ENCODE assay signal across 1 fruit fly cellular context in genomic region chr2L:5060952-5061478, dm6.
TF ChIP-seq lines count a peak whose summit lies in the region.

No protein-coding gene starts in this region.

TF ChIP-seq in whole organism, embryonic, 481 proteins besides CTCF, POLR2A, EP300 and RAD21 (continued from another document and continues in another):
- peak; percentile 46 for TF ChIP-seq CG4328 (GFP tag; optimal IDR thresholded peaks at IDR 0.05; lab: Kevin White, UChicago)
- TF ChIP-seq CG10366 (GFP tag; IDR thresholded peaks at IDR 0.05; lab: Robert Waterston, UW), result peak; percentile 51
- no peak for TF ChIP-seq CG17802 (tag; optimal IDR thresholded peaks at IDR 0.05; lab: Kevin White, UChicago)
- TF ChIP-seq Nf-YB (GFP tag; optimal IDR thresholded peaks at IDR 0.05; lab: Kevin White, UChicago), result peak; percentile 42
- TF ChIP-seq HmgZ (tag; optimal IDR thresholded peaks at IDR 0.05; lab: Kevin White, UChicago), result peak; percentile 67
- 0 out of 2 replicates have a peak, but pooled peaks have one; percentile 9 for TF ChIP-seq CG11085 (GFP tag; IDR thresholded peaks at IDR 0.05; lab: Robert Waterston, UW)
- TF ChIP-seq btn (GFP tag; optimal IDR thresholded peaks at IDR 0.05; lab: Kevin White, UChicago), result no peak
- TF ChIP-seq dimm (GFP tag; IDR thresholded peaks at IDR 0.05; lab: Robert Waterston, UW), result peak; percentile 55
- TF ChIP-seq CG14965 (GFP tag; optimal IDR thresholded peaks at IDR 0.05; lab: Kevin White, UChicago; ENCODE audit: borderline replicate concordance), result no peak
- peak; percentile 32 for TF ChIP-seq Bdp1 (GFP tag; optimal IDR thresholded peaks at IDR 0.05; lab: Kevin White, UChicago)
- peak; percentile 36; the same call in 2 of the 3 replicates for TF ChIP-seq Mrtf (GFP tag; IDR thresholded peaks at IDR 0.05; lab: Robert Waterston, UW)
- no peak for TF ChIP-seq Hr78 (GFP tag; optimal IDR thresholded peaks at IDR 0.05; lab: Kevin White, UChicago)
- TF ChIP-seq CG12071 (GFP tag; optimal IDR thresholded peaks at IDR 0.05; lab: Kevin White, UChicago), result peak; percentile 65
- TF ChIP-seq Ada2b (GFP tag; IDR thresholded peaks at IDR 0.05; lab: Robert Waterston, UW), result peak; percentile 66
- TF ChIP-seq nerfin-2 (GFP tag; IDR thresholded peaks at IDR 0.05; lab: Robert Waterston, UW; ENCODE audit: partially characterized antibody), result no peak
- TF ChIP-seq CG7963 (GFP tag; IDR thresholded peaks at IDR 0.05; lab: Robert Waterston, UW; ENCODE audit: partially characterized antibody), result no peak
- TF ChIP-seq CG3407 (GFP tag; optimal IDR thresholded peaks at IDR 0.05; lab: Kevin White, UChicago), result peak; percentile 47
- no peak for TF ChIP-seq zen (tag; optimal IDR thresholded peaks at IDR 0.05; lab: Kevin White, UChicago)
- peak; percentile 46 for TF ChIP-seq tio (GFP tag; optimal IDR thresholded peaks at IDR 0.05; lab: Kevin White, UChicago)
- peak; percentile 0 for TF ChIP-seq CG3163 (GFP tag; optimal IDR thresholded peaks at IDR 0.05; lab: Kevin White, UChicago)
- no peak for TF ChIP-seq Hr39 (optimal IDR thresholded peaks at IDR 0.05; lab: Kevin White, UChicago)
- TF ChIP-seq dysf (GFP tag; IDR thresholded peaks at IDR 0.05; lab: Robert Waterston, UW), result peak; percentile 79
- no peak for TF ChIP-seq CG17912 (GFP tag; optimal IDR thresholded peaks at IDR 0.05; lab: Kevin White, UChicago)
- no peak for TF ChIP-seq CG4617 (GFP tag; optimal IDR thresholded peaks at IDR 0.05; lab: Kevin White, UChicago; ENCODE audit: borderline replicate concordance)
- TF ChIP-seq CHES-1-like (GFP tag; optimal IDR thresholded peaks at IDR 0.05; lab: Kevin White, UChicago), result peak; percentile 67
- no peak for TF ChIP-seq pzg (GFP tag; optimal IDR thresholded peaks at IDR 0.05; lab: Kevin White, UChicago)
- peak; percentile 91 for TF ChIP-seq Hmr (GFP tag; optimal IDR thresholded peaks at IDR 0.05; lab: Kevin White, UChicago)
- no peak for TF ChIP-seq bigmax (GFP tag; optimal IDR thresholded peaks at IDR 0.05; lab: Kevin White, UChicago)
- no peak for TF ChIP-seq CG2199 (GFP tag; IDR thresholded peaks at IDR 0.05; lab: Robert Waterston, UW)
- peak; percentile 15 for TF ChIP-seq CG4820 (GFP tag; optimal IDR thresholded peaks at IDR 0.05; lab: Kevin White, UChicago)
- TF ChIP-seq jing (GFP tag; optimal IDR thresholded peaks at IDR 0.05; lab: Kevin White, UChicago), result peak; percentile 31
- TF ChIP-seq CG4854 (GFP tag; optimal IDR thresholded peaks at IDR 0.05; lab: Kevin White, UChicago), result no peak
- TF ChIP-seq BEAF-32 (GFP tag; optimal IDR thresholded peaks at IDR 0.05; lab: Kevin White, UChicago), result no peak
- TF ChIP-seq Hmx (GFP tag; optimal IDR thresholded peaks at IDR 0.05; lab: Kevin White, UChicago), result peak; percentile 57
- TF ChIP-seq CrebB (tag; optimal IDR thresholded peaks at IDR 0.05; lab: Kevin White, UChicago), result peak; percentile 58
- peak; percentile 82 for TF ChIP-seq HLH3B (GFP tag; IDR thresholded peaks at IDR 0.05; lab: Robert Waterston, UW)
- peak; percentile 80 for TF ChIP-seq Camta (GFP tag; optimal IDR thresholded peaks at IDR 0.05; lab: Kevin White, UChicago)
- TF ChIP-seq pfk (GFP tag; optimal IDR thresholded peaks at IDR 0.05; lab: Kevin White, UChicago), result no peak
- no peak for TF ChIP-seq trem (tag; optimal IDR thresholded peaks at IDR 0.05; lab: Kevin White, UChicago)
- peak; percentile 78 for TF ChIP-seq CG6813 (GFP tag; optimal IDR thresholded peaks at IDR 0.05; lab: Kevin White, UChicago)
- TF ChIP-seq bab2 (GFP tag; optimal IDR thresholded peaks at IDR 0.05; lab: Kevin White, UChicago), result peak; percentile 56
- peak; percentile 49 for TF ChIP-seq gsb (GFP tag; IDR thresholded peaks at IDR 0.05; lab: Robert Waterston, UW)
- peak; percentile 14; the same call in 1 of the 2 replicates for TF ChIP-seq CG31224 (GFP tag; IDR thresholded peaks at IDR 0.05; lab: Robert Waterston, UW)
- peak; percentile 31; the same call in 1 of the 2 replicates for TF ChIP-seq NFAT (GFP tag; IDR thresholded peaks at IDR 0.05; lab: Robert Waterston, UW)
- TF ChIP-seq CG6765 (GFP tag; optimal IDR thresholded peaks at IDR 0.05; lab: Kevin White, UChicago), result peak; percentile 74
- TF ChIP-seq Sry-β (GFP tag; optimal IDR thresholded peaks at IDR 0.05; lab: Kevin White, UChicago), result no peak
- TF ChIP-seq CG10565 (GFP tag; optimal IDR thresholded peaks at IDR 0.05; lab: Kevin White, UChicago), result no peak
- no peak for TF ChIP-seq Nf-YA (GFP tag; IDR thresholded peaks at IDR 0.05; lab: Robert Waterston, UW)
- TF ChIP-seq zf30C (GFP tag; optimal IDR thresholded peaks at IDR 0.05; lab: Kevin White, UChicago), result peak; percentile 70
- TF ChIP-seq CG7357 (GFP tag; IDR thresholded peaks at IDR 0.05; lab: Robert Waterston, UW), result 0 out of 3 replicates have a peak, but pooled peaks have one; percentile 33
- TF ChIP-seq C15 (GFP tag; IDR thresholded peaks at IDR 0.05; lab: Robert Waterston, UW), result peak; percentile 55; the same call in 1 of the 3 replicates
- peak; percentile 24 for TF ChIP-seq salm (tag; optimal IDR thresholded peaks at IDR 0.05; lab: Kevin White, UChicago)
- peak; percentile 45 for TF ChIP-seq Hand (GFP tag; optimal IDR thresholded peaks at IDR 0.05; lab: Kevin White, UChicago)
- peak; percentile 32 for TF ChIP-seq slp2 (GFP tag; optimal IDR thresholded peaks at IDR 0.05; lab: Kevin White, UChicago)
- peak; percentile 87 for TF ChIP-seq CG14014 (GFP tag; IDR thresholded peaks at IDR 0.05; lab: Robert Waterston, UW)
- peak; percentile 59 for TF ChIP-seq CG13894 (tag; optimal IDR thresholded peaks at IDR 0.05; lab: Kevin White, UChicago)
- TF ChIP-seq Scr (GFP tag; IDR thresholded peaks at IDR 0.05; lab: Robert Waterston, UW; ENCODE audit: partially characterized antibody), result no peak
- peak; percentile 12 for TF ChIP-seq CG8944 (GFP tag; optimal IDR thresholded peaks at IDR 0.05; lab: Kevin White, UChicago)
- peak; percentile 36 for TF ChIP-seq run (tag; optimal IDR thresholded peaks at IDR 0.05; lab: Kevin White, UChicago)
- peak; percentile 40; the same call in 1 of the 2 replicates for TF ChIP-seq CG6689 (GFP tag; IDR thresholded peaks at IDR 0.05; lab: Robert Waterston, UW)
- TF ChIP-seq CG18476 (GFP tag; optimal IDR thresholded peaks at IDR 0.05; lab: Kevin White, UChicago), result peak; percentile 19
- TF ChIP-seq chm (GFP tag; IDR thresholded peaks at IDR 0.05; lab: Robert Waterston, UW), result no peak
- TF ChIP-seq Dfd (GFP tag; optimal IDR thresholded peaks at IDR 0.05; lab: Kevin White, UChicago), result no peak
- TF ChIP-seq CG30403 (GFP tag; optimal IDR thresholded peaks at IDR 0.05; lab: Kevin White, UChicago), result peak; percentile 58
- no peak for TF ChIP-seq unc-4 (GFP tag; IDR thresholded peaks at IDR 0.05; lab: Robert Waterston, UW; ENCODE audit: partially characterized antibody)
- TF ChIP-seq CG7839 (tag; optimal IDR thresholded peaks at IDR 0.05; lab: Kevin White, UChicago), result peak; percentile 80
- no peak for TF ChIP-seq CG15696 (tag; optimal IDR thresholded peaks at IDR 0.05; lab: Kevin White, UChicago)
- peak; percentile 57 for TF ChIP-seq CG2712 (tag; optimal IDR thresholded peaks at IDR 0.05; lab: Kevin White, UChicago)
- TF ChIP-seq hth (optimal IDR thresholded peaks at IDR 0.05; lab: Kevin White, UChicago), result no peak
- TF ChIP-seq CG10147 (GFP tag; optimal IDR thresholded peaks at IDR 0.05; lab: Kevin White, UChicago), result peak; percentile 15
- peak in 1 of 2 experiments; percentile 38 for TF ChIP-seq crp (GFP tag; optimal IDR thresholded peaks at IDR 0.05; lab: Kevin White, UChicago)
- peak; percentile 42; the same call in 1 of the 2 replicates for TF ChIP-seq CG14441 (GFP tag; IDR thresholded peaks at IDR 0.05; lab: Robert Waterston, UW)
- no peak for TF ChIP-seq Mes4 (GFP tag; optimal IDR thresholded peaks at IDR 0.05; lab: Kevin White, UChicago)
- peak; percentile 51 for TF ChIP-seq CG7786 (GFP tag; optimal IDR thresholded peaks at IDR 0.05; lab: Kevin White, UChicago)
- TF ChIP-seq CG18262 (tag; optimal IDR thresholded peaks at IDR 0.05; lab: Kevin White, UChicago), result peak; percentile 45
- TF ChIP-seq CG6683 (GFP tag; optimal IDR thresholded peaks at IDR 0.05; lab: Kevin White, UChicago), result peak; percentile 61
- TF ChIP-seq psq (GFP tag; optimal IDR thresholded peaks at IDR 0.05; lab: Kevin White, UChicago), result no peak
- no peak for TF ChIP-seq Doc2 (GFP tag; IDR thresholded peaks at IDR 0.05; lab: Robert Waterston, UW)
- peak; percentile 44 for TF ChIP-seq Myb (GFP tag; optimal IDR thresholded peaks at IDR 0.05; lab: Kevin White, UChicago)
- TF ChIP-seq schlank (tag; optimal IDR thresholded peaks at IDR 0.05; lab: Kevin White, UChicago), result peak; percentile 69
- peak; percentile 46 for TF ChIP-seq Chrac-16 (GFP tag; optimal IDR thresholded peaks at IDR 0.05; lab: Kevin White, UChicago)
- no peak for TF ChIP-seq CG30431 (GFP tag; optimal IDR thresholded peaks at IDR 0.05; lab: Kevin White, UChicago)
- TF ChIP-seq CG1233 (GFP tag; optimal IDR thresholded peaks at IDR 0.05; lab: Kevin White, UChicago), result peak; percentile 52
- peak; percentile 67 for TF ChIP-seq CG17359 (tag; optimal IDR thresholded peaks at IDR 0.05; lab: Kevin White, UChicago)
- peak; percentile 56 for TF ChIP-seq Dek (tag; optimal IDR thresholded peaks at IDR 0.05; lab: Kevin White, UChicago)
- TF ChIP-seq CG11696 (GFP tag; IDR thresholded peaks at IDR 0.05; lab: Robert Waterston, UW), result peak; percentile 32; the same call in 1 of the 2 replicates
- TF ChIP-seq CG9797 (GFP tag; optimal IDR thresholded peaks at IDR 0.05; lab: Kevin White, UChicago), result no peak
- peak; percentile 51 for TF ChIP-seq da (GFP tag; optimal IDR thresholded peaks at IDR 0.05; lab: Kevin White, UChicago)
- TF ChIP-seq Gsc (GFP tag; IDR thresholded peaks at IDR 0.05; lab: Robert Waterston, UW), result no peak
- peak in 1 of 3 experiments; percentile 52 for TF ChIP-seq lola (GFP tag; optimal IDR thresholded peaks at IDR 0.05; lab: Kevin White, UChicago)
- TF ChIP-seq D19B (GFP tag; optimal IDR thresholded peaks at IDR 0.05; lab: Kevin White, UChicago), result peak; percentile 22
- TF ChIP-seq chif (GFP tag; optimal IDR thresholded peaks at IDR 0.05; lab: Kevin White, UChicago), result peak; percentile 22 to 71
- peak; percentile 67 for TF ChIP-seq Sox102F (GFP tag; optimal IDR thresholded peaks at IDR 0.05; lab: Kevin White, UChicago)
- TF ChIP-seq br (optimal IDR thresholded peaks at IDR 0.05; lab: Kevin White, UChicago), result no peak
- TF ChIP-seq CoRest (tag; optimal IDR thresholded peaks at IDR 0.05; lab: Kevin White, UChicago), result peak; percentile 28
- peak; percentile 82 for TF ChIP-seq Rfx (GFP tag; IDR thresholded peaks at IDR 0.05; lab: Robert Waterston, UW)
- TF ChIP-seq tup (GFP tag; optimal IDR thresholded peaks at IDR 0.05; lab: Kevin White, UChicago), result peak; percentile 56
- TF ChIP-seq CG12942 (GFP tag; optimal IDR thresholded peaks at IDR 0.05; lab: Kevin White, UChicago), result peak; percentile 33
- peak; percentile 42 for TF ChIP-seq CG12155 (GFP tag; optimal IDR thresholded peaks at IDR 0.05; lab: Kevin White, UChicago)
- TF ChIP-seq Fer1 (GFP tag; optimal IDR thresholded peaks at IDR 0.05; lab: Kevin White, UChicago), result peak; percentile 89
- peak; percentile 9 for TF ChIP-seq CG3838 (GFP tag; optimal IDR thresholded peaks at IDR 0.05; lab: Kevin White, UChicago)
- no peak for TF ChIP-seq cad (GFP tag; optimal IDR thresholded peaks at IDR 0.05; lab: Kevin White, UChicago)
- TF ChIP-seq CG6791 (GFP tag; IDR thresholded peaks at IDR 0.05; lab: Robert Waterston, UW; ENCODE audit: partially characterized antibody), result no peak
- TF ChIP-seq CG10959 (GFP tag; IDR thresholded peaks at IDR 0.05; lab: Robert Waterston, UW), result no peak
- peak; percentile 33 for TF ChIP-seq oc (tag; optimal IDR thresholded peaks at IDR 0.05; lab: Kevin White, UChicago)
- peak; percentile 45; the same call in 1 of the 2 replicates for TF ChIP-seq E2f1 (GFP tag; IDR thresholded peaks at IDR 0.05; lab: Robert Waterston, UW)
- peak; percentile 34 for TF ChIP-seq gcm (GFP tag; optimal IDR thresholded peaks at IDR 0.05; lab: Kevin White, UChicago)
- peak; percentile 77; the same call in 1 of the 2 replicates for TF ChIP-seq CG5953 (GFP tag; IDR thresholded peaks at IDR 0.05; lab: Robert Waterston, UW)
- no peak for TF ChIP-seq CG4282 (GFP tag; optimal IDR thresholded peaks at IDR 0.05; lab: Kevin White, UChicago)
- TF ChIP-seq nmo (GFP tag; optimal IDR thresholded peaks at IDR 0.05; lab: Kevin White, UChicago), result peak; percentile 25
- peak; percentile 65 for TF ChIP-seq stc (GFP tag; IDR thresholded peaks at IDR 0.05; lab: Robert Waterston, UW)
- peak; percentile 49; the same call in 1 of the 2 replicates for TF ChIP-seq H2.0 (GFP tag; IDR thresholded peaks at IDR 0.05; lab: Robert Waterston, UW)
- peak; percentile 88 for TF ChIP-seq lilli (GFP tag; optimal IDR thresholded peaks at IDR 0.05; lab: Kevin White, UChicago)
- TF ChIP-seq sob (GFP tag; IDR thresholded peaks at IDR 0.05; lab: Robert Waterston, UW), result peak; percentile 75
- TF ChIP-seq CG2129 (GFP tag; IDR thresholded peaks at IDR 0.05; lab: Robert Waterston, UW; ENCODE audit: partially characterized antibody), result no peak
- peak; percentile 73 for TF ChIP-seq Awh (GFP tag; IDR thresholded peaks at IDR 0.05; lab: Robert Waterston, UW)
- TF ChIP-seq usp (GFP tag; optimal IDR thresholded peaks at IDR 0.05; lab: Kevin White, UChicago), result no peak
- TF ChIP-seq sens (GFP tag; lab: Kevin White, UChicago), result peak; percentile 93
- TF ChIP-seq CG33557 (GFP tag; optimal IDR thresholded peaks at IDR 0.05; lab: Kevin White, UChicago), result no peak
- TF ChIP-seq jigr1 (GFP tag; IDR thresholded peaks at IDR 0.05; lab: Robert Waterston, UW), result no peak
- TF ChIP-seq NK7.1 (GFP tag; optimal IDR thresholded peaks at IDR 0.05; lab: Kevin White, UChicago), result peak; percentile 70
- peak; percentile 51; the same call in 1 of the 3 replicates for TF ChIP-seq zfh1 (GFP tag; IDR thresholded peaks at IDR 0.05; lab: Robert Waterston, UW)
- TF ChIP-seq Rx (GFP tag; IDR thresholded peaks at IDR 0.05; lab: Robert Waterston, UW), result peak; percentile 58
- TF ChIP-seq Atf-2 (GFP tag; optimal IDR thresholded peaks at IDR 0.05; lab: Kevin White, UChicago), result peak; percentile 19
- TF ChIP-seq YL-1 (GFP tag; optimal IDR thresholded peaks at IDR 0.05; lab: Kevin White, UChicago), result no peak
- no peak for TF ChIP-seq CG7745 (tag; optimal IDR thresholded peaks at IDR 0.05; lab: Kevin White, UChicago)
- TF ChIP-seq CG11695 (GFP tag; IDR thresholded peaks at IDR 0.05; lab: Robert Waterston, UW), result peak; percentile 84
- peak; percentile 71 for TF ChIP-seq maf-S (GFP tag; optimal IDR thresholded peaks at IDR 0.05; lab: Kevin White, UChicago)
- TF ChIP-seq ase (GFP tag; IDR thresholded peaks at IDR 0.05; lab: Robert Waterston, UW), result peak; percentile 30; the same call in 1 of the 3 replicates
- no peak for TF ChIP-seq eve (GFP tag; optimal IDR thresholded peaks at IDR 0.05; lab: Kevin White, UChicago)
- TF ChIP-seq Eip74EF (GFP tag; optimal IDR thresholded peaks at IDR 0.05; lab: Kevin White, UChicago), result peak in 1 of 2 experiments; percentile 53
